Worm (Caenorhabditis elegans) whole organism, dauer: ENCODE results near the gene C52B9.19.

ENCODE experiments used
- unc-62 ChIP-seq: sonication (generic microtip); optimal IDR thresholded peaks from 2 replicates; lab custom pipeline; 2017; ENCODE audit warnings: missing biosample characterization, missing genetic modification reagents, missing genetic modification characterization

Gene C52B9.19

DNA sequence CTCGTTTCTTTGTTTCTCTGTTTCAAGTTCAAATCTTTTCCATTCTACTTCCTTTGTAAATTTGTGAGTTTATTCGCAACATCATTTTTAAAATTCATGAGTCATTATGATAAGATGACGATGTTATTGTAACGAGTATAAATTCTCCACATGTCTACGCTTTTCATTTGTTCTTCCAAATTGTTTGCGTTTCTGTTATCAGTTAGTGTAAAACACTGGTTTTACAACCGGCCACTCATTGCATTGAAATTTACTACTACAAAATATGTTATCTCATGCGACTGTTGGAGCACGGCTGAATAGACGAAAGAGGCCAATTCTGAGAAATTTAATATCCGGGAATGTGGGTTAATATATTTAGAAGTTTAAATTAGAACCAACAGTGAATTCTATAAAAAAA lies at the start of gene C52B9.19:
Gene C52B9.19 (plus strand): TSS at position 176 of the 400 bp plus-strand sequence.
- TF ChIP-seq unc-62 (GFP tag; lab: Kevin White, UChicago), result no peak

DNA sequence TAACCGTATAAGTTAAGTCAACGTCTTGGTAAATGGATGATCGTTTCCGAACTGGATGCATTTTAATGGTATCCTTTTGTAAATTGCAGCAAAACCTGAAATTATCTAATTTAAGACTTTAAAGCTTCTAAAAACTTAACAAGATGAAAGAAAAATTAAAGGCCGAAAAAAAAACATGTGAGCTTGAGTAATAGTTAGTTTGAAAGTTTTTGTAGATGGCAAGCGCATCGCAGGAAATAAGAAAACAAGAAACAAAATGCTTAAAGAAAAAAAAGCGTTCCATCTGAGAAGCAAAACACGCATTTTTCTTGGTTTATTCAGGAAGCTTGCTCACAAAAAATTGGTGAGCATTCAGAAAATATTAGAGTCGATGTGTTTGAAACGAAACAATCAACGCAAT lies 46.6 kb upstream of the C52B9.19 start, which contains the start of gene rab-37:
Gene rab-37 (minus strand): TSS at position 101 of the 400 bp plus-strand sequence.
- TF ChIP-seq unc-62 (GFP tag; lab: Kevin White, UChicago), result no peak

DNA sequence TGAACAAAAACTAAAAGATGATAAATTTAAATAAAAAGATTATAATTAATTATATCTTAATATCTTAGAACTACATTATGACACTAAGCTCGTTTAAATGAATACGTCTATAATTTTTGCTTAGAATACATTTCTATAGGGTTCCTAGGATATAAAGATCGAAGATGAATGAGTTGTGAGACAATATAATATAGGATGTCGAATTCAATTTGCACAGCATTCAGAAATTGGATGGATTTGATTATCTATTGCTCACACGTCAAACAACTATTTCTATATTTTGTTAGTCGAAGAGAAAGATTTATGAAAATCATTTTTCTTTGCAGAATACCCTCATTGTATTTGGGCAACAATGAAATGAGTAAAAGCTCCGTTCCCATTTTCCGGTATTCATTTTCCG lies 43.4 kb upstream of the C52B9.19 start:
- no peak for TF ChIP-seq unc-62 (GFP tag; lab: Kevin White, UChicago)

ce11 chrX:4244489-4245123 lies 37.7 kb upstream of the C52B9.19 start:
- TF ChIP-seq unc-62 (GFP tag; lab: Kevin White, UChicago), result no peak

ce11 chrX:4245124-4245523 lies 37.2 kb upstream of the C52B9.19 start:
- TF ChIP-seq unc-62 (GFP tag; lab: Kevin White, UChicago), result no peak

- no peak for TF ChIP-seq unc-62 (GFP tag; lab: Kevin White, UChicago)
Measured at ce11 chrX:4246237-4246697, 36.1 kb upstream of the C52B9.19 start.

ce11 chrX:4246867-4247591 lies 35.3 kb upstream of the C52B9.19 start, which contains the start of gene F48D6.4:
TSS of gene F48D6.4 (minus strand) at chrX:4247212.
- no peak for TF ChIP-seq unc-62 (GFP tag; lab: Kevin White, UChicago)

DNA sequence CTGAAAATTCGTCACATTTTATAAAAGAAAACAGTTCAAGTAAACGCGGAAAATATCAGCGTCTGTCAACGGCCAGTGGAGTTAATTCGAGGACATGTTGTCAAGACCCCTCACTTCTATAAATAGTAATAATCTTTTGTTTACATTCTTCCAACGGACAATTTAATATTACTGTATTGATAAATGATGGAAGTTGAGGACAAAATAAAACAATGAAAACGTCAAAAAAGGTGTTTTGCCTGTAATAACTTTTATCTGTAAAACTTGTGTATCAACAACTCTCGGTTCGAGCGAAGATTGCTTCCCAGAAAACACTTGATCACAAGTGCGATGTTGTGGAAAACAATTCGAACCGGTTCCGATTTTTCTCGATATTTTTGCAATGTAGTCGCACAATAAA lies 33.9 kb upstream of the C52B9.19 start:
- TF ChIP-seq unc-62 (GFP tag; lab: Kevin White, UChicago), result no peak

DNA sequence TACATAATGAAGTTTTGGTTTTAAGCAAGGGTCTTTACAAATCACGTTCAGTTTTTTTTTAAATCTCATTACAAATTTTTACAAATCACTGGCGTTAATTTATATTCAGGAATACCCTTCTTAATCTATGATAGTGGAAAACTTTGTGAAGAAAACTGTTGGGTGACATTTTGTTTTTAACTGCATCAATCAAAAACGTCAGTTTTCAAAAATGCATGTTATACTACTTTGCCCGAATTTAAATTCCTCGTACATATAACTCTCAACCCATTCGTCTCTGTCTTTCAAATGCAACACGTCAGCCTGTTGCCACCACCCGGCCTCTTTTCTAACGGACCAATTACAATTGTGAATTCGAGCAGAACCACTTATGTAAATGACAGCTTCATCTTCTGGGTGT lies 33.4 kb upstream of the C52B9.19 start, which contains the start of gene hlh-13:
Gene hlh-13 (plus strand): TSS at position 301 of the 400 bp plus-strand sequence.
- TF ChIP-seq unc-62 (GFP tag; lab: Kevin White, UChicago), result no peak

- no peak for TF ChIP-seq unc-62 (GFP tag; lab: Kevin White, UChicago)
Measured at ce11 chrX:4252047-4252446, 30.3 kb upstream of the C52B9.19 start, which contains the start of gene srv-5. TSS of gene srv-5 (plus strand) at chrX:4252347.

ce11 chrX:4254782-4255181 lies 27.6 kb upstream of the C52B9.19 start, which contains the start of gene taf-11.1:
TSS of gene taf-11.1 (plus strand) at chrX:4255170.
- no peak for TF ChIP-seq unc-62 (GFP tag; lab: Kevin White, UChicago)

DNA sequence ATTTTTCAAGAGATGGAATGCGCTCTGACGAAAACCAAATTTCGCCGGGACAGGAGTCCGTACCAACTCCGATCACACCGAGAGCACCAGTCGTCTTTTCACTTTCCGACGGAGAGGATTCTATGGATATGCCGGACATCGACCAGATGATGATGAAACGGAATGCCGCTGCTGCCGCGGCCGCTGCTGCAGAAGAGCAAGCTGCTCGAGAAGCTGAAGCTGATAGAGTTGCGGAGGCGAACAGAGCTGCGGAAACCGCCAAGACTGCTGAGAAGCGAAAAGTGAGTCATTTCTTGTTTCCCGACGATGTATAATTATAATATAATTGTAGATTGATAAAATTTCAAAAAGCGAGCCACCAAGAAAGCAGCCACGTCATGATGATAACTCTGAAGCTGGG lies 27.0 kb upstream of the C52B9.19 start:
- TF ChIP-seq unc-62 (GFP tag; lab: Kevin White, UChicago), result no peak

DNA sequence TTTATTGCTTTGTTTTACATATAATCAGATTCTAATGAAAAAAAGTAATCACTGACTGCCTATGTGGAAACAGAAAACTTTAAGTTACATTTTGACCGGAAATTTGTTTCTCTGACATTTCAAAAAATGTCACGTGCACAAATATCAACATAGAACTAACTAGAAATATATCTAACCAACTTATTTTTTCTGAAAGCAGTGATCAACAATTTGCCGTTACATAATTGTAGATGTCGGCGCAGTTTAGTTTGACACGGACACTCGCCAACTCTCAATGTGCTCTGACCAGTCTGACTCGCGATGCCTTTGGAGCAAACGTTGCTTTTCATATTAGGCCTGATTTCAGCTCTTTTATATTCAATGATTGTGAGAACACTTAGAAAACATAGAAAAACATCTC lies 25.6 kb upstream of the C52B9.19 start, which contains the start of gene srv-6:
Gene srv-6 (plus strand): TSS at position 301 of the 400 bp plus-strand sequence.
- no peak for TF ChIP-seq unc-62 (GFP tag; lab: Kevin White, UChicago)

DNA sequence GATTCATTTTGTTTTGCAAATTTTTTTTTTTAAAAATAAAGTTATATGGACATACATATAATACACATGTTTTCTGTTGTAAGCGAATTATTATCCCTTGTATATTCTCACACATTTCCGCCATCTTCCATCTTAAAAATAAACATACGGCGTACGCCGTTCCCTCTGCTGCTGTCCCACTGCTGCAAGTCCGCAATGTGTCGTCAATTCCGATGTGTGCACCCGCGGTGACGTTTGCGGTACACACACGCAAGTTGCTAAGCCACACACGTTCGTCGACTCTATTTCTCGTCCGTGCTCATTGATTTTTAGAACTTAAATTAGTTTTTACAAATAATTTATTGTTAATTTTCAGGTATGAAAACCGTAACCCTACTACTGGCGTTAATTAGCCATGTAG lies 22.1 kb upstream of the C52B9.19 start, which contains the start of gene C52B9.4:
Gene C52B9.4 (plus strand): TSS at position 356 of the 400 bp plus-strand sequence.
- TF ChIP-seq unc-62 (GFP tag; lab: Kevin White, UChicago), result no peak

- no peak for TF ChIP-seq unc-62 (GFP tag; lab: Kevin White, UChicago)
Measured at ce11 chrX:4263820-4264219, 18.5 kb upstream of the C52B9.19 start.

ce11 chrX:4265283-4265907 lies 17.0 kb upstream of the C52B9.19 start, which contains the start of gene coel-1:
TSS of gene coel-1 (plus strand) at chrX:4265663.
- no peak for TF ChIP-seq unc-62 (GFP tag; lab: Kevin White, UChicago)
